Fruit fly (Drosophila melanogaster) whole organism, embryonic: ENCODE measurements around the gene Rpp20.

ENCODE experiments used
- Blimp-1 ChIP-seq: fragments of 200-800 bp; sonication (Bioruptor generic); optimal IDR thresholded peaks from 3 replicates; lab custom pipeline; 2018; ENCODE audit warnings: missing biosample characterization, missing genetic modification characterization, mild to moderate bottlenecking, moderate library complexity, missing genetic modification reagents
- CG11696 ChIP-seq: fragments of 200-800 bp; sonication (Bioruptor generic); IDR thresholded peaks from 2 replicates; pipeline ENCODE4 v1.3.6; 2022; ENCODE audit warnings: missing biosample characterization, missing genetic modification characterization
- CG13424 ChIP-seq: fragments of 200-800 bp; sonication (Bioruptor generic); optimal IDR thresholded peaks from 2 replicates; lab custom pipeline; 2019; ENCODE audit warnings: missing biosample characterization, mild to moderate bottlenecking, missing genetic modification characterization, moderate library complexity
- CG13775 ChIP-seq: fragments of 200-800 bp; sonication (Bioruptor generic); optimal IDR thresholded peaks from 3 replicates; lab custom pipeline; 2017; ENCODE audit warnings: missing biosample characterization, mild to moderate bottlenecking, missing genetic modification characterization
- CG13894 ChIP-seq: fragments of 200-800 bp; sonication (Bioruptor generic); optimal IDR thresholded peaks from 3 replicates; lab custom pipeline; 2018; ENCODE audit warnings: missing biosample characterization, mild to moderate bottlenecking, missing genetic modification characterization, moderate library complexity
- CG15696 ChIP-seq: fragments of 200-800 bp; sonication (Bioruptor generic); optimal IDR thresholded peaks from 2 replicates; lab custom pipeline; 2019; ENCODE audit warnings: missing biosample characterization, mild to moderate bottlenecking, missing genetic modification characterization, moderate library complexity
- CG17328 ChIP-seq: fragments of 200-800 bp; sonication (Bioruptor generic); IDR thresholded peaks from 2 replicates; pipeline ENCODE4 v1.3.6; 2022; ENCODE audit warnings: missing biosample characterization, missing genetic modification characterization
- CG30431 ChIP-seq: fragments of 200-800 bp; sonication (Bioruptor generic); optimal IDR thresholded peaks from 2 replicates; lab custom pipeline; 2017; ENCODE audit warnings: missing biosample characterization, missing genetic modification characterization
- CG31224 ChIP-seq: fragments of 200-800 bp; sonication (Bioruptor generic); IDR thresholded peaks from 2 replicates; pipeline ENCODE4 v1.3.6; 2022; ENCODE audit warnings: missing biosample characterization, missing genetic modification characterization
- CG4617 ChIP-seq: fragments of 200-800 bp; sonication (Bioruptor generic); optimal IDR thresholded peaks from 3 replicates; lab custom pipeline; 2016; ENCODE audit warnings: missing biosample characterization, missing genetic modification characterization, borderline replicate concordance
- CG6813 ChIP-seq: fragments of 200-800 bp; sonication (Bioruptor generic); optimal IDR thresholded peaks from 2 replicates; lab custom pipeline; 2017; ENCODE audit warnings: missing biosample characterization, missing genetic modification characterization, mild to moderate bottlenecking, moderate library complexity, missing genetic modification reagents
- CG7928 ChIP-seq: fragments of 200-800 bp; sonication (Bioruptor generic); optimal IDR thresholded peaks from 2 replicates; lab custom pipeline; 2017; ENCODE audit warnings: missing biosample characterization, mild to moderate bottlenecking, missing genetic modification characterization
- CG7987 ChIP-seq: fragments of 200-800 bp; sonication (Bioruptor generic); optimal IDR thresholded peaks from 2 replicates; lab custom pipeline; 2018; ENCODE audit warnings: missing biosample characterization, mild to moderate bottlenecking, missing genetic modification characterization, moderate library complexity
- CG8924 ChIP-seq: fragments of 200-800 bp; optimal IDR thresholded peaks from 3 replicates; lab custom pipeline; 2019; ENCODE audit warnings: missing biosample characterization, mild to moderate bottlenecking, missing genetic modification characterization, moderate library complexity
- CG9437 ChIP-seq: fragments of 200-800 bp; sonication (Bioruptor generic); optimal IDR thresholded peaks from 2 replicates; lab custom pipeline; 2018; ENCODE audit warnings: missing biosample characterization, mild to moderate bottlenecking, missing genetic modification characterization
- CG9817 ChIP-seq: fragments of 200-800 bp; sonication (Bioruptor generic); optimal IDR thresholded peaks from 2 replicates; lab custom pipeline; 2018; ENCODE audit warnings: missing biosample characterization, mild to moderate bottlenecking, missing genetic modification characterization, moderate library complexity
- Deaf1 ChIP-seq: fragments of 200-800 bp; optimal IDR thresholded peaks from 3 replicates; lab custom pipeline; 2019; ENCODE audit warnings: missing biosample characterization, mild to moderate bottlenecking, missing genetic modification characterization, moderate library complexity
- Dref ChIP-seq: fragments of 200-800 bp; sonication (Bioruptor generic); IDR thresholded peaks from 2 replicates; pipeline ENCODE4 v1.3.6; 2022; ENCODE audit warnings: missing biosample characterization, missing genetic modification characterization
- E2f1 ChIP-seq: fragments of 200-800 bp; sonication (Bioruptor generic); IDR thresholded peaks from 2 replicates; pipeline ENCODE4 v1.3.6; 2022; ENCODE audit warnings: missing biosample characterization, missing genetic modification characterization
- Eip74EF ChIP-seq, 2 experiments: fragments of 200-800 bp in 1 of 2; fragments of >200 bp in 1 of 2; sonication (Bioruptor generic) in 1 of 2; optimal IDR thresholded peaks; 2 replicates each; lab custom pipeline; 2017 to 2019; ENCODE audit warnings: missing biosample characterization in 2 of 2, missing genetic modification characterization in 2 of 2, mild to moderate bottlenecking in 1 of 2, moderate library complexity in 1 of 2
- Hand ChIP-seq: fragments of 200-800 bp; sonication (Bioruptor generic); optimal IDR thresholded peaks from 2 replicates; lab custom pipeline; 2017; ENCODE audit warnings: mild to moderate bottlenecking, missing biosample characterization, missing genetic modification reagents, missing genetic modification characterization
- Hr51 ChIP-seq, 2 experiments: fragments of 200-800 bp; sonication (Bioruptor generic); optimal IDR thresholded peaks; 2 replicates in 1 of 2; 3 replicates in 1 of 2; lab custom pipeline; 2016 to 2018; ENCODE audit warnings: missing biosample characterization in 2 of 2, missing genetic modification characterization in 2 of 2, mild to moderate bottlenecking in 1 of 2, moderate library complexity in 1 of 2
- Nf-YA ChIP-seq: fragments of 200-800 bp; sonication (Bioruptor generic); IDR thresholded peaks from 2 replicates; pipeline ENCODE4 v1.3.6; 2022; ENCODE audit warnings: missing biosample characterization, missing genetic modification characterization
- NfI ChIP-seq: fragments of 200-800 bp; sonication (Bioruptor generic); optimal IDR thresholded peaks from 3 replicates; lab custom pipeline; 2018; ENCODE audit warnings: missing biosample characterization, mild to moderate bottlenecking, missing genetic modification characterization, moderate library complexity
- Optix ChIP-seq: fragments of 200-800 bp; sonication (Bioruptor generic); IDR thresholded peaks from 3 replicates; pipeline ENCODE4 v1.3.6; 2022; ENCODE audit warnings: missing biosample characterization, missing genetic modification characterization
- Ptx1 ChIP-seq: fragments of 200-800 bp; sonication (Bioruptor generic); IDR thresholded peaks from 2 replicates; pipeline ENCODE4 v1.3.6; 2022; ENCODE audit warnings: missing biosample characterization, missing genetic modification characterization
- Rfx ChIP-seq: fragments of 200-800 bp; sonication (Bioruptor generic); IDR thresholded peaks from 2 replicates; pipeline ENCODE4 v1.3.6; 2022; ENCODE audit warnings: missing biosample characterization, missing genetic modification characterization
- Sox102F ChIP-seq: fragments of 200-800 bp; sonication (Bioruptor generic); optimal IDR thresholded peaks from 2 replicates; lab custom pipeline; 2018; ENCODE audit warnings: missing biosample characterization, mild to moderate bottlenecking, missing genetic modification characterization, moderate library complexity
- Ssrp ChIP-seq: fragments of 200-800 bp; sonication (Bioruptor generic); optimal IDR thresholded peaks from 2 replicates; lab custom pipeline; 2018; ENCODE audit warnings: missing biosample characterization, mild to moderate bottlenecking, missing genetic modification characterization, moderate library complexity
- Tbp ChIP-seq: fragments of >200 bp; optimal IDR thresholded peaks from 2 replicates; lab custom pipeline; 2018; ENCODE audit warnings: missing biosample characterization, missing genetic modification characterization
- Usf ChIP-seq: fragments of 200-800 bp; sonication (Bioruptor generic); optimal IDR thresholded peaks from 2 replicates; lab custom pipeline; 2017; ENCODE audit warnings: missing genotype, missing biosample characterization, missing genetic modification characterization
- Xbp1 ChIP-seq: fragments of 200-800 bp; sonication (Bioruptor generic); optimal IDR thresholded peaks from 3 replicates; lab custom pipeline; 2016; ENCODE audit warnings: missing biosample characterization, mild to moderate bottlenecking, missing genetic modification characterization
- bbx ChIP-seq: fragments of 200-800 bp; sonication (Bioruptor generic); IDR thresholded peaks from 2 replicates; pipeline ENCODE4 v1.3.6; 2022; ENCODE audit warnings: missing biosample characterization, missing genetic modification characterization; ENCODE audit not compliant: partially characterized antibody
- cad ChIP-seq: fragments of >200 bp; optimal IDR thresholded peaks from 2 replicates; lab custom pipeline; 2017; ENCODE audit warnings: missing biosample characterization, missing genetic modification characterization
- danr ChIP-seq: fragments of 200-800 bp; sonication (Bioruptor generic); IDR thresholded peaks from 2 replicates; pipeline ENCODE4 v1.3.6; 2022; ENCODE audit warnings: missing biosample characterization, missing genetic modification characterization
- dmrt11E ChIP-seq: fragments of 200-800 bp; sonication (Bioruptor generic); optimal IDR thresholded peaks from 3 replicates; lab custom pipeline; 2018; ENCODE audit warnings: missing biosample characterization, mild to moderate bottlenecking, missing genetic modification characterization, moderate library complexity
- eyg ChIP-seq: fragments of 200-800 bp; sonication (Bioruptor generic); optimal IDR thresholded peaks from 3 replicates; lab custom pipeline; 2016; ENCODE audit warnings: missing biosample characterization, missing genetic modification characterization
- fd3F ChIP-seq: fragments of 200-800 bp; sonication (Bioruptor generic); optimal IDR thresholded peaks from 2 replicates; lab custom pipeline; 2018; ENCODE audit warnings: missing biosample characterization, mild to moderate bottlenecking, missing genetic modification characterization, moderate library complexity
- gcm2 ChIP-seq: fragments of 200-800 bp; sonication (Bioruptor generic); optimal IDR thresholded peaks from 2 replicates; lab custom pipeline; 2016; ENCODE audit warnings: missing biosample characterization, missing genetic modification characterization
- gsb ChIP-seq: fragments of 200-800 bp; sonication (Bioruptor generic); IDR thresholded peaks from 2 replicates; pipeline ENCODE4 v1.3.6; 2022; ENCODE audit warnings: missing biosample characterization, missing genetic modification characterization
- kay ChIP-seq: fragments of 200-800 bp; sonication (Bioruptor generic); optimal IDR thresholded peaks from 2 replicates; lab custom pipeline; 2016; ENCODE audit warnings: missing biosample characterization, missing genetic modification characterization
- knrl ChIP-seq: fragments of 200-800 bp; sonication (Bioruptor generic); IDR thresholded peaks from 3 replicates; pipeline ENCODE4 v1.3.6; 2022; ENCODE audit warnings: missing biosample characterization, missing genetic modification characterization; ENCODE audit not compliant: partially characterized antibody
- lab ChIP-seq: fragments of 200-800 bp; sonication (Bioruptor generic); optimal IDR thresholded peaks from 3 replicates; lab custom pipeline; 2017; ENCODE audit warnings: missing biosample characterization, missing genetic modification characterization, mild to moderate bottlenecking, moderate library complexity, missing genetic modification reagents
- lbe ChIP-seq: fragments of 200-800 bp; sonication (Bioruptor generic); optimal IDR thresholded peaks from 2 replicates; lab custom pipeline; 2016; ENCODE audit warnings: missing biosample characterization, mild to moderate bottlenecking, missing genetic modification characterization
- p53 ChIP-seq: fragments of 200-800 bp; sonication (Bioruptor generic); optimal IDR thresholded peaks from 2 replicates; lab custom pipeline; 2016; ENCODE audit warnings: missing biosample characterization, missing genetic modification characterization
- sens-2 ChIP-seq: fragments of 200-800 bp; sonication (Bioruptor generic); IDR thresholded peaks from 2 replicates; pipeline ENCODE4 v1.3.6; 2022; ENCODE audit warnings: missing biosample characterization, missing genetic modification characterization
- seq ChIP-seq: fragments of 200-800 bp; sonication (Bioruptor generic); IDR thresholded peaks from 2 replicates; pipeline ENCODE4 v1.3.6; 2022; ENCODE audit warnings: missing biosample characterization, missing genetic modification characterization
- trem ChIP-seq: fragments of 200-800 bp; optimal IDR thresholded peaks from 3 replicates; lab custom pipeline; 2019; ENCODE audit warnings: missing biosample characterization, mild to moderate bottlenecking, missing genetic modification characterization, moderate library complexity
- z ChIP-seq: fragments of 200-800 bp; sonication (Bioruptor generic); IDR thresholded peaks from 3 replicates; pipeline ENCODE4 v1.3.6; 2022; ENCODE audit warnings: missing biosample characterization, missing genetic modification characterization

Rpp20 gene

DNA sequence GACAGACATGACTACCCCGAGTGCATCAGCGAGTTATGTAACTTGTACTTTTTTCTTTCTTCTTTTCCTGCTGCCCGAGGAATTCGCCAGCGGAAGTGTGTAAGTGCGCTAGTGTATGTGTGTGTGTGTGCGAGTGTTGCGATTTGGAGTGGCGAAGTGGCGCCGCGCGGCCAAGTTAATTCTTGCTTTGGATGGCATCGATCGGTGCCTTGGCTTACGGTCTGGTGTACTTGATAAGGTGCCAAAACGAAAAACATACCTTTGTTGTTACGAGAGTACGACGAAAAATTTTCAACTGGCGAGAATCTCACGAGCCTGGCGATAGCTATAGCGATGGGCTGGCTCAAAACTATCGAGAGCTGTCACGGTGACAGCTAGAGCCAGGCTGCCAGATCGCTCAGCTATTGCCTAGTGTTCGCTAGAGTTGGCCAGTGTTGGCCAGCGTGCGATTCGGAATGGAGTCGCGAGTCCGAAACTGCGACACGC lies at the start of gene Rpp20, which contains the start of the genes CG18809, COX6B and CG33932 (continued):
- no peak for TF ChIP-seq E2f1 (GFP tag; lab: Robert Waterston, UW)
- TF ChIP-seq CG7928 (GFP tag; lab: Kevin White, UChicago): peak; percentile 41
- no peak for TF ChIP-seq Hand (GFP tag; lab: Kevin White, UChicago)
- no peak for TF ChIP-seq Eip74EF (GFP tag; optimal IDR thresholded peaks at IDR 0.05; lab: Kevin White, UChicago)
- no peak for TF ChIP-seq fd3F
- peak; percentile 23 for TF ChIP-seq CG30431 (GFP tag; lab: Kevin White, UChicago)
- TF ChIP-seq trem (tag; lab: Kevin White, UChicago): peak; percentile 73
- peak; percentile 67 for TF ChIP-seq Dref (GFP tag; lab: Robert Waterston, UW)
- no peak for TF ChIP-seq Ssrp
- TF ChIP-seq CG13894 (tag; lab: Kevin White, UChicago): peak; percentile 81
- no peak for TF ChIP-seq gcm2
- TF ChIP-seq CG9437 (GFP tag; lab: Kevin White, UChicago): no peak
- TF ChIP-seq Blimp-1 (GFP tag; lab: Kevin White, UChicago): no peak
- peak; percentile 43 for TF ChIP-seq eyg (GFP tag; lab: Kevin White, UChicago)
- TF ChIP-seq danr (GFP tag; lab: Robert Waterston, UW): no peak
- peak; percentile 66 for TF ChIP-seq Ptx1 (GFP tag; lab: Robert Waterston, UW)
- peak; percentile 88 for TF ChIP-seq Rfx
- TF ChIP-seq CG11696: no peak
- TF ChIP-seq kay: peak; percentile 12
- peak; percentile 1 to 65 for TF ChIP-seq Hr51 (GFP tag; optimal IDR thresholded peaks at IDR 0.05; lab: Kevin White, UChicago)
- no peak for TF ChIP-seq CG15696
- peak; percentile 66 for TF ChIP-seq CG9817 (tag; lab: Kevin White, UChicago)
- peak; percentile 37 for TF ChIP-seq CG6813 (GFP tag; lab: Kevin White, UChicago)
- no peak for TF ChIP-seq cad
- TF ChIP-seq dmrt11E (tag; lab: Kevin White, UChicago): no peak
- TF ChIP-seq CG7987 (GFP tag; lab: Kevin White, UChicago): peak; percentile 11
- TF ChIP-seq knrl: peak; percentile 96
- peak; percentile 59 for TF ChIP-seq Deaf1
- TF ChIP-seq gsb (GFP tag; lab: Robert Waterston, UW): no peak
- TF ChIP-seq Tbp (GFP tag; lab: Kevin White, UChicago): no peak
- peak; percentile 74 for TF ChIP-seq Xbp1 (GFP tag; lab: Kevin White, UChicago)
- TF ChIP-seq bbx (GFP tag; lab: Robert Waterston, UW): peak; percentile 97
- TF ChIP-seq Usf (GFP tag; lab: Kevin White, UChicago): peak; percentile 28
- peak; percentile 68 for TF ChIP-seq NfI
- TF ChIP-seq CG13775 (GFP tag; lab: Kevin White, UChicago): peak; percentile 59
- TF ChIP-seq Sox102F (GFP tag; lab: Kevin White, UChicago): no peak
- TF ChIP-seq lbe (GFP tag; lab: Kevin White, UChicago): peak; percentile 68
- TF ChIP-seq CG8924 (tag; lab: Kevin White, UChicago): peak; percentile 52
- TF ChIP-seq p53 (GFP tag; lab: Kevin White, UChicago): peak; percentile 71
- 0 out of 2 replicates have a peak, but pooled peaks have one; percentile 18 for TF ChIP-seq Nf-YA
- TF ChIP-seq CG17328 (GFP tag; lab: Robert Waterston, UW): peak; percentile 61
- TF ChIP-seq z: no peak
- peak; percentile 80 for TF ChIP-seq lab (GFP tag; lab: Kevin White, UChicago)
- TF ChIP-seq Optix (GFP tag; lab: Robert Waterston, UW): 0 out of 3 replicates have a peak, but pooled peaks have one; percentile 48
- 0 out of 2 replicates have a peak, but pooled peaks have one; percentile 24 for TF ChIP-seq CG31224 (GFP tag; lab: Robert Waterston, UW)
- peak; percentile 30 for TF ChIP-seq CG13424 (tag; lab: Kevin White, UChicago)
- no peak for TF ChIP-seq seq (GFP tag; lab: Robert Waterston, UW)
- peak; percentile 18; the same call in 1 of the 2 replicates for TF ChIP-seq sens-2 (GFP tag; lab: Robert Waterston, UW)
- TF ChIP-seq CG4617 (GFP tag; lab: Kevin White, UChicago): peak; percentile 93
